Fruit fly (Drosophila melanogaster): ENCODE results near the gene g.
A peak's percentile ranks its signal among the peaks of the same experiment; 100 is the strongest.

g gene

DNA sequence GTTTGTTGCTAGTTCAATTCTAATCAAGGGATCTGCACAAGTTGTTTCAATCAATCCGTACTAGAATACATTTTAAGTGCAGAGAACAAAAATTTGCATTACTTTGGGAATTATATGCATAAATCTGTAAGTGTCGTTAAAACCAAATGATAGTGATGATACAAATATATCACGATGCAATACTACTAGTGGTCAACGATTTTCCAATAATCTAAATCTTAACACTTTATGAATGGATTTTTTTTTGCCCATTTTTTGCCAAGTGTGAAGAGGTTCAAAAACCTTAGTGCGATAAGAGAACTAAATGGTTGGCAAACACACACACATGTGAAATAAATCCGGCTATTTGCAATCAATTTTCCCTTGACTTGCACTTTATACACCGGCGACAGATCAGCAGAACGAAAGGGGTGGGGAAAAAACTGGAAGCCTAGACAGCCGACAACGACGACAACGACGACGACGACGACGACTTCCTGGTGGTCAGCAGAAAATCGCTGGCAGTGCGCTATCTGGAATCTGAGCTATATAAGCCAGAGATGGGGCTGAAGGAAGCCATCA, 23.0 kb upstream of the g start, which contains the start of gene Yp3:
TSS of gene Yp3 (plus strand) at position 558 of the 561 bp plus-strand sequence.
- TF ChIP-seq CG7101 (tag; optimal IDR thresholded peaks at IDR 0.05) (peak; percentile 81), cic (GFP tag; optimal IDR thresholded peaks at IDR 0.05) (peak; percentile 34), CG14711 (tag; optimal IDR thresholded peaks at IDR 0.05) (peak; percentile 80), cnc (optimal IDR thresholded peaks at IDR 0.05) (no peak), CG1620 (GFP tag; optimal IDR thresholded peaks at IDR 0.05) (no peak), Clk (GFP tag; optimal IDR thresholded peaks at IDR 0.05) (no peak), tj (GFP tag; optimal IDR thresholded peaks at IDR 0.05) (peak; percentile 100), Mnt (GFP tag; optimal IDR thresholded peaks at IDR 0.05) (peak; percentile 22), kay (GFP tag; ENCODE audit: borderline replicate concordance) (peak; percentile 23), CG33017 (tag; optimal IDR thresholded peaks at IDR 0.05) (no peak), bab1 (GFP tag; optimal IDR thresholded peaks at IDR 0.05) (peak; percentile 15), Hr96 (GFP tag; optimal IDR thresholded peaks at IDR 0.05) (no peak), ovo (GFP tag; optimal IDR thresholded peaks at IDR 0.05) (no peak), CG11617 (GFP tag; optimal IDR thresholded peaks at IDR 0.05) (peak; percentile 29), pad (GFP tag; optimal IDR thresholded peaks at IDR 0.05) (peak; percentile 59), CG5204 (GFP tag; optimal IDR thresholded peaks at IDR 0.05) (no peak)

DNA sequence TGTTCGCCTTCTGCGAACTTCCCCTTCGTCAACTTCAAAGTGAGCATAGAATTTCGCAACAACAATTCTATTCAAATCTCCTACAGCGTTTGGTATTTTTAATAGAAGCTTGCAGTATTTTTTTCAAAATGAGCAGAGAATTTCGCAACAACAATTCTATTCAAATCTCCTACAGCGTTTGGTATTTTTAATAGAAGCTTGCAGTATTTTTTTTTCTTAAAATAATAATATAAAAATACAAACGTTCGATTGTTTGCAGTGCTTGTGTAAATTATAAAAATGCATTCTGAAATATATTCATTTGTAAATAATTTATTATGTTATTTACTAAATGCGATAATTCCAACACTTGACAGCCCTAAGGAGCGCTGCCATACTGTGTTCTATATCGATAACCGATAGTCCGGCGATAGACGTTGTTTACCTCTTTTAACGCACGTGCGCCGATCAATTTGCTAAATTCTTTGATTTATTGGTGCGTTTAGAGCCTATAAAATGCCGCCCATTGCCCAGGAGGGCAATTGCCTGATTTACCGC, 20.8 kb upstream of the g start, which contains the start of the genes CG32625 and Rtc1:
TSS of gene CG32625 (minus strand) at position 51 of the 537 bp plus-strand sequence.
TSS of gene Rtc1 (plus strand) at position 404 of the 537 bp plus-strand sequence.
- peak; percentile 36 for TF ChIP-seq tj (GFP tag; optimal IDR thresholded peaks at IDR 0.05)
- TF ChIP-seq CG11617 (GFP tag; optimal IDR thresholded peaks at IDR 0.05) = peak; percentile 58
- TF ChIP-seq bab1 (GFP tag; optimal IDR thresholded peaks at IDR 0.05) = peak; percentile 49
- TF ChIP-seq CG1620 (GFP tag; optimal IDR thresholded peaks at IDR 0.05) = peak; percentile 9
- peak; percentile 99 for TF ChIP-seq Mnt (GFP tag; optimal IDR thresholded peaks at IDR 0.05)
- TF ChIP-seq CG33017 (tag; optimal IDR thresholded peaks at IDR 0.05) = no peak
- TF ChIP-seq CG7101 (tag; optimal IDR thresholded peaks at IDR 0.05) = peak; percentile 73
- peak; percentile 25 for TF ChIP-seq ovo (GFP tag; optimal IDR thresholded peaks at IDR 0.05)
- no peak for TF ChIP-seq toe (GFP tag; optimal IDR thresholded peaks at IDR 0.05)
- TF ChIP-seq cic (GFP tag; optimal IDR thresholded peaks at IDR 0.05) = no peak
- TF ChIP-seq CG14711 (tag; optimal IDR thresholded peaks at IDR 0.05) = peak; percentile 95
- TF ChIP-seq pad (GFP tag; optimal IDR thresholded peaks at IDR 0.05) = peak; percentile 67

- TF ChIP-seq cnc (optimal IDR thresholded peaks at IDR 0.05) (no peak), Clk (GFP tag; optimal IDR thresholded peaks at IDR 0.05) (no peak), CG7101 (tag; optimal IDR thresholded peaks at IDR 0.05) (peak; percentile 15), ovo (GFP tag; optimal IDR thresholded peaks at IDR 0.05) (no peak), CG14711 (tag; optimal IDR thresholded peaks at IDR 0.05) (no peak), toe (GFP tag; optimal IDR thresholded peaks at IDR 0.05) (no peak), CG11617 (GFP tag; optimal IDR thresholded peaks at IDR 0.05) (peak; percentile 38), pad (GFP tag; optimal IDR thresholded peaks at IDR 0.05) (peak; percentile 100), cic (GFP tag; optimal IDR thresholded peaks at IDR 0.05) (no peak), Mnt (GFP tag; optimal IDR thresholded peaks at IDR 0.05) (peak; percentile 70), CG1620 (GFP tag; optimal IDR thresholded peaks at IDR 0.05) (peak; percentile 38), bab1 (GFP tag; optimal IDR thresholded peaks at IDR 0.05) (peak; percentile 69), Hr96 (GFP tag; optimal IDR thresholded peaks at IDR 0.05) (no peak), CG7045 (GFP tag; optimal IDR thresholded peaks at IDR 0.05) (no peak), CG33017 (tag; optimal IDR thresholded peaks at IDR 0.05) (no peak), Crg-1 (GFP tag; optimal IDR thresholded peaks at IDR 0.05) (no peak), tj (GFP tag; optimal IDR thresholded peaks at IDR 0.05) (no peak), CG5204 (GFP tag; optimal IDR thresholded peaks at IDR 0.05) (no peak), CG12768 (GFP tag; optimal IDR thresholded peaks at IDR 0.05) (no peak), kay (GFP tag; ENCODE audit: borderline replicate concordance) (no peak)
These were observed 19.1 kb upstream of the g start, which contains the start of gene Pdcd4 for dm6 chrX:13755152-13755557. TSS of gene Pdcd4 (minus strand) at chrX:13755406.

- no peak for TF ChIP-seq Hr96 (GFP tag; optimal IDR thresholded peaks at IDR 0.05)
- peak; percentile 91 for TF ChIP-seq tj (GFP tag; optimal IDR thresholded peaks at IDR 0.05)
- TF ChIP-seq CG1620 (GFP tag; optimal IDR thresholded peaks at IDR 0.05) = peak; percentile 7
These were observed 18.4 kb upstream of the g start for dm6 chrX:13754476-13754875.

dm6 chrX:13753775-13754174, 17.7 kb upstream of the g start:
- peak; percentile 84 for TF ChIP-seq kay (GFP tag; ENCODE audit: borderline replicate concordance)
- no peak for TF ChIP-seq CG1620 (GFP tag; optimal IDR thresholded peaks at IDR 0.05)
- no peak for TF ChIP-seq CG7045 (GFP tag; optimal IDR thresholded peaks at IDR 0.05)

dm6 chrX:13753101-13753758, 17.2 kb upstream of the g start:
- TF ChIP-seq CG7045 (GFP tag; optimal IDR thresholded peaks at IDR 0.05) = no peak
- no peak for TF ChIP-seq bab1 (GFP tag; optimal IDR thresholded peaks at IDR 0.05)
- peak; percentile 96 for TF ChIP-seq tj (GFP tag; optimal IDR thresholded peaks at IDR 0.05)
- TF ChIP-seq CG7101 (tag; optimal IDR thresholded peaks at IDR 0.05) = no peak
